Worm (Caenorhabditis elegans) whole organism, L2 larva: ENCODE data around the gene ntl-9.

Source experiments
- C34F6.9 ChIP-seq: fragments of 150-350 bp; optimal IDR thresholded peaks from 2 replicates; lab custom pipeline; 2014; ENCODE audit warnings: missing biosample characterization, missing genetic modification characterization
- R02D3.7 ChIP-seq: fragments of 150-350 bp; optimal IDR thresholded peaks from 2 replicates; lab custom pipeline; 2014; ENCODE audit warnings: missing biosample characterization, missing genetic modification characterization
- ZK546.5 ChIP-seq: sonication (generic microtip); optimal IDR thresholded peaks from 2 replicates; lab custom pipeline; 2017; ENCODE audit warnings: missing biosample characterization, missing genetic modification characterization
- alr-1 ChIP-seq: fragments of 150-350 bp; optimal IDR thresholded peaks from 2 replicates; lab custom pipeline; 2014; ENCODE audit warnings: missing biosample characterization, missing genetic modification characterization
- ama-1 ChIP-seq: fragments of 150-350 bp; optimal IDR thresholded peaks from 2 replicates; lab custom pipeline; 2018; ENCODE audit warnings: inconsistent platforms
- blmp-1 ChIP-seq: sonication (generic microtip); optimal IDR thresholded peaks from 2 replicates; lab custom pipeline; 2017; ENCODE audit warnings: missing genetic modification characterization, mild to moderate bottlenecking, missing compliant biosample characterization, antibody characterized with exemption, moderate library complexity; ENCODE audit not compliant: insufficient read depth
- ceh-16 ChIP-seq: fragments of 150-350 bp; optimal IDR thresholded peaks from 2 replicates; lab custom pipeline; 2014; ENCODE audit warnings: missing biosample characterization, missing genetic modification characterization
- dmd-4 ChIP-seq: sonication (generic microtip); optimal IDR thresholded peaks from 2 replicates; lab custom pipeline; 2017; ENCODE audit warnings: missing biosample characterization, missing genetic modification characterization
- egl-27 ChIP-seq: sonication (generic microtip); optimal IDR thresholded peaks from 3 replicates; lab custom pipeline; 2017; ENCODE audit warnings: missing biosample characterization, missing genetic modification reagents, missing genetic modification characterization
- elt-1 ChIP-seq: fragments of 150-350 bp; optimal IDR thresholded peaks from 2 replicates; lab custom pipeline; 2014; ENCODE audit warnings: missing biosample characterization, missing genetic modification characterization
- elt-3 ChIP-seq: sonication (generic microtip); optimal IDR thresholded peaks from 2 replicates; lab custom pipeline; 2017; ENCODE audit warnings: missing biosample characterization, missing genetic modification characterization
- fos-1 ChIP-seq: fragments of 150-350 bp; optimal IDR thresholded peaks from 2 replicates; lab custom pipeline; 2014; ENCODE audit warnings: missing biosample characterization, missing genetic modification characterization
- gmeb-1 ChIP-seq: fragments of 150-350 bp; optimal IDR thresholded peaks from 2 replicates; lab custom pipeline; 2014; ENCODE audit warnings: missing biosample characterization, missing genetic modification characterization
- lin-11 ChIP-seq: fragments of 150-350 bp; sonication (generic microtip); optimal IDR thresholded peaks from 2 replicates; lab custom pipeline; 2014; ENCODE audit warnings: missing biosample characterization, missing genetic modification characterization, inconsistent platforms, mixed read lengths
- lin-13 ChIP-seq: fragments of 150-350 bp; optimal IDR thresholded peaks from 2 replicates; lab custom pipeline; 2014; ENCODE audit warnings: missing biosample characterization, missing genetic modification reagents, missing genetic modification characterization
- lsy-2 ChIP-seq, 2 experiments: fragments of 150-350 bp in 1 of 2; sonication (generic microtip) in 1 of 2; optimal IDR thresholded peaks; 2 replicates each; lab custom pipeline; 2014 to 2017; ENCODE audit warnings: missing biosample characterization in 2 of 2, missing genetic modification characterization in 2 of 2
- mab-5 ChIP-seq: fragments of 150-350 bp; optimal IDR thresholded peaks from 2 replicates; lab custom pipeline; 2014; ENCODE audit warnings: missing biosample characterization, missing genetic modification characterization
- mdl-1 ChIP-seq, 2 experiments: fragments of 150-350 bp in 1 of 2; sonication (generic microtip) in 1 of 2; optimal IDR thresholded peaks; 2 replicates each; lab custom pipeline; 2017; ENCODE audit warnings: missing biosample characterization in 2 of 2, missing genetic modification characterization in 2 of 2
- nhr-11 ChIP-seq: fragments of 150-350 bp; optimal IDR thresholded peaks from 2 replicates; lab custom pipeline; 2014; ENCODE audit warnings: missing biosample characterization, missing genetic modification characterization
- nhr-12 ChIP-seq: fragments of 150-350 bp; optimal IDR thresholded peaks from 2 replicates; lab custom pipeline; 2014; ENCODE audit warnings: missing biosample characterization, missing genetic modification characterization
- nhr-21 ChIP-seq: fragments of 150-350 bp; optimal IDR thresholded peaks from 2 replicates; lab custom pipeline; 2014; ENCODE audit warnings: missing biosample characterization, missing genetic modification characterization
- nhr-23 ChIP-seq: fragments of 150-350 bp; optimal IDR thresholded peaks from 2 replicates; lab custom pipeline; 2014; ENCODE audit warnings: missing biosample characterization, missing genetic modification reagents, missing genetic modification characterization
- nhr-237 ChIP-seq: fragments of 150-350 bp; optimal IDR thresholded peaks from 2 replicates; lab custom pipeline; 2014; ENCODE audit warnings: missing biosample characterization, missing genetic modification characterization
- nhr-6 ChIP-seq: fragments of 150-350 bp; optimal IDR thresholded peaks from 2 replicates; lab custom pipeline; 2014; ENCODE audit warnings: missing biosample characterization, missing genetic modification characterization
- nhr-77 ChIP-seq: fragments of 150-350 bp; optimal IDR thresholded peaks from 2 replicates; lab custom pipeline; 2014; ENCODE audit warnings: missing biosample characterization, missing genetic modification characterization
- peb-1 ChIP-seq: fragments of 150-350 bp; optimal IDR thresholded peaks from 2 replicates; lab custom pipeline; 2014; ENCODE audit warnings: missing biosample characterization, missing genetic modification characterization
- sem-4 ChIP-seq: fragments of 150-350 bp; optimal IDR thresholded peaks from 2 replicates; lab custom pipeline; 2014; ENCODE audit warnings: missing biosample characterization, missing genetic modification reagents, missing genetic modification characterization
- skn-1 ChIP-seq: sonication (generic microtip); optimal IDR thresholded peaks from 2 replicates; lab custom pipeline; 2017; ENCODE audit warnings: missing biosample characterization, missing genetic modification characterization
- snpc-4 ChIP-seq: fragments of 150-350 bp; optimal IDR thresholded peaks from 2 replicates; lab custom pipeline; 2014; ENCODE audit warnings: missing biosample characterization, missing genetic modification characterization
- unc-62 ChIP-seq: fragments of 150-350 bp; optimal IDR thresholded peaks from 2 replicates; lab custom pipeline; 2014; ENCODE audit warnings: missing biosample characterization, missing genetic modification reagents, missing genetic modification characterization
- zag-1 ChIP-seq: fragments of 150-350 bp; optimal IDR thresholded peaks from 2 replicates; lab custom pipeline; 2014; ENCODE audit warnings: missing biosample characterization, missing genetic modification characterization
- ztf-1 ChIP-seq: fragments of 200-800 bp; sonication (Bioruptor generic); conservative IDR thresholded peaks from 2 replicates; pipeline ENCODE4 v1.3.6; 2022; ENCODE audit warnings: missing genetic modification characterization, missing compliant biosample characterization
- ztf-11 ChIP-seq: sonication (generic microtip); optimal IDR thresholded peaks from 2 replicates; lab custom pipeline; 2017; ENCODE audit warnings: missing biosample characterization, missing genetic modification characterization
- ztf-4 ChIP-seq: fragments of 150-350 bp; optimal IDR thresholded peaks from 2 replicates; lab custom pipeline; 2014; ENCODE audit warnings: missing biosample characterization, missing genetic modification characterization

The ntl-9 gene

ce11 chrIII:4950345-4950744, 6.0 kb downstream of the ntl-9 start (continued):
- TF ChIP-seq lin-13 (GFP tag; lab: Kevin White, UChicago): no peak
- peak in 1 of 2 experiments; percentile 51 for TF ChIP-seq lsy-2 (tag; optimal IDR thresholded peaks at IDR 0.05; lab: Kevin White, UChicago)
- no peak for TF ChIP-seq ama-1 (lab: Kevin White, UChicago)
- TF ChIP-seq nhr-6 (tag; lab: Kevin White, UChicago): no peak
- no peak for TF ChIP-seq R02D3.7
- TF ChIP-seq nhr-23 (tag; lab: Kevin White, UChicago): no peak
- no peak for TF ChIP-seq nhr-11 (tag; lab: Kevin White, UChicago)
- no peak for TF ChIP-seq nhr-77 (tag; lab: Kevin White, UChicago)
- TF ChIP-seq peb-1 (tag; lab: Kevin White, UChicago): no peak
- TF ChIP-seq elt-1 (tag; lab: Kevin White, UChicago): no peak

ce11 chrIII:4951210-4951609, 6.9 kb downstream of the ntl-9 start:
- peak; percentile 20 for TF ChIP-seq C34F6.9
- peak in 1 of 2 experiments; percentile 25 for TF ChIP-seq lsy-2 (tag; optimal IDR thresholded peaks at IDR 0.05; lab: Kevin White, UChicago)
- TF ChIP-seq lin-11 (tag; lab: Kevin White, UChicago): no peak

ce11 chrIII:4951824-4952223, 7.5 kb downstream of the ntl-9 start, which contains the start of gene flh-2:
TSS of gene flh-2 (plus strand) at chrIII:4952124.
- TF ChIP-seq nhr-11 (tag; lab: Kevin White, UChicago) (no peak), peb-1 (tag; lab: Kevin White, UChicago) (no peak), alr-1 (no peak), lin-13 (GFP tag; lab: Kevin White, UChicago) (no peak), mab-5 (no peak), gmeb-1 (no peak), ZK546.5 (tag; lab: Kevin White, UChicago) (no peak), unc-62 (GFP tag; lab: Kevin White, UChicago) (no peak), nhr-23 (tag; lab: Kevin White, UChicago) (no peak), snpc-4 (tag; lab: Kevin White, UChicago) (no peak)

DNA sequence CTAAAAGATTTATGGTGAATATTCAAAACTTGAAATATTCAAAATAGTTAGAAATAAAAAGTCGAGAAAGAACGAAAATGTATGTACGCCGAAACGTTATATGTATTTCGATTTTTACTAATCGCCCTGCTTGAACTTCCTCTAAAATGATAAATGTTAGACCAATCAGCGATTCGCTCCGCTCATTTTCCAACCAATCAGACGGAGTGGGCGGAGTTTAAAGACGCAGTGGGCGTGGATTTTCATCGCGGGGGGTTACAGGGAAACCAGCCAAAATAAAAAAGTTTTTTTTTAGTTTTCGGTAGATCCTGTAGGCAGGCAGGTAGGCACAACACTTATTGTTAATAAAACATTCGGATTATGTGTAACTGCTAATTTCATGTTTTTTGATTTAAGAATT, 8.7 kb downstream of the ntl-9 start:
- TF ChIP-seq nhr-12 (tag; lab: Kevin White, UChicago) (no peak), ztf-11 (tag; lab: Kevin White, UChicago) (no peak), fos-1 (tag; lab: Kevin White, UChicago) (no peak), sem-4 (tag; lab: Kevin White, UChicago) (no peak), nhr-237 (tag; lab: Kevin White, UChicago) (no peak), elt-1 (tag; lab: Kevin White, UChicago) (no peak), unc-62 (GFP tag; lab: Kevin White, UChicago) (no peak), nhr-77 (tag; lab: Kevin White, UChicago) (no peak), dmd-4 (tag; lab: Kevin White, UChicago) (no peak), nhr-21 (tag; lab: Kevin White, UChicago) (no peak), skn-1 (tag; lab: Kevin White, UChicago) (no peak), nhr-6 (tag; lab: Kevin White, UChicago) (no peak), ZK546.5 (tag; lab: Kevin White, UChicago) (no peak), gmeb-1 (no peak), mdl-1 (tag; optimal IDR thresholded peaks at IDR 0.05; lab: Kevin White, UChicago) (no peak), zag-1 (tag; lab: Kevin White, UChicago) (no peak), egl-27 (no peak), ztf-1 (GFP tag; lab: Robert Waterston, UW) (no peak), blmp-1 (no peak), elt-3 (tag; lab: Kevin White, UChicago) (no peak)

DNA sequence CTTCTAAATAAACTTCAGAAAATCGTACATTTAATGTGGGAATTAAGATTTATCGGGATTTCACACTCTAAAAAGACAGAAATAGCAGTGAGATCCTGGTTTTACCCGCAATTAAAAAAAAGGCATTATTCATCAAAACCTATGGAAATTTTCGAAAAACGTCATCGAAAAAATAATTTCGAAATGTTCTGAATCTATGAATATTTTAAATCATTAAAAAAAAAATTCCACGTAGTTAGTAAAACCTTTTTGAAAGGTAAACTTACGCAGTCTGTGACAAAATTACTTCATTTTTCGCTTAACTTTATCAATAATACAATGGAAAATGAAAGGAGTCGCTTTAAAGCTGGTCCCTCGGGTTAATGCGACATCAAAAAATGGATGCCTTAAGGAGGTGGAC, 12.3 kb downstream of the ntl-9 start, which contains the start of gene C26E6.1:
Gene C26E6.1 (plus strand): TSS at position 301 of the 400 bp plus-strand sequence.
- TF ChIP-seq dmd-4 (tag; lab: Kevin White, UChicago) (no peak), ztf-1 (GFP tag; lab: Robert Waterston, UW) (no peak), peb-1 (tag; lab: Kevin White, UChicago) (no peak), egl-27 (no peak), ztf-4 (tag; lab: Kevin White, UChicago) (no peak), nhr-77 (tag; lab: Kevin White, UChicago) (no peak), zag-1 (tag; lab: Kevin White, UChicago) (no peak), lsy-2 (tag; optimal IDR thresholded peaks at IDR 0.05; lab: Kevin White, UChicago) (no peak), ztf-11 (tag; lab: Kevin White, UChicago) (no peak), ceh-16 (tag; lab: Kevin White, UChicago) (no peak), blmp-1 (no peak), nhr-11 (tag; lab: Kevin White, UChicago) (no peak), nhr-23 (tag; lab: Kevin White, UChicago) (no peak), fos-1 (tag; lab: Kevin White, UChicago) (no peak), mdl-1 (tag; optimal IDR thresholded peaks at IDR 0.05; lab: Kevin White, UChicago) (no peak)
